Worm (Caenorhabditis elegans) whole organism, L1 larva: ENCODE measurements around the gene K06A4.2.

Experiments
- efl-3 ChIP-seq: fragments of 200-800 bp; sonication (Bioruptor generic); optimal IDR thresholded peaks from 2 replicates; lab custom pipeline; 2018; ENCODE audit warnings: mild to moderate bottlenecking, missing genetic modification characterization, missing compliant biosample characterization
- elt-2 ChIP-seq: sonication (generic microtip); optimal IDR thresholded peaks from 2 replicates; lab custom pipeline; 2016; ENCODE audit warnings: missing genetic modification characterization, mild to moderate bottlenecking, inconsistent platforms, missing compliant biosample characterization, missing genetic modification reagents
- fkh-10 ChIP-seq: sonication (generic microtip); optimal IDR thresholded peaks from 2 replicates; lab custom pipeline; 2017; ENCODE audit warnings: missing biosample characterization, missing genetic modification reagents, missing genetic modification characterization
- nhr-12 ChIP-seq: sonication (generic microtip); optimal IDR thresholded peaks from 2 replicates; lab custom pipeline; 2017; ENCODE audit warnings: missing biosample characterization, missing genetic modification characterization
- nhr-19 ChIP-seq: fragments of 200-800 bp; sonication (Bioruptor generic); conservative IDR thresholded peaks from 2 replicates; pipeline ENCODE4 v1.3.6; 2022; ENCODE audit warnings: missing genetic modification characterization, missing compliant biosample characterization
- nhr-90 ChIP-seq: sonication (generic microtip); optimal IDR thresholded peaks from 2 replicates; lab custom pipeline; 2016; ENCODE audit warnings: mild to moderate bottlenecking, missing genetic modification characterization, missing compliant biosample characterization; ENCODE audit not compliant: poor library complexity
- snpc-4 ChIP-seq: fragments of 150-350 bp; optimal IDR thresholded peaks from 2 replicates; lab custom pipeline; 2014; ENCODE audit warnings: missing biosample characterization, missing genetic modification characterization
- swsn-7 ChIP-seq: sonication (generic microtip); optimal IDR thresholded peaks from 2 replicates; lab custom pipeline; 2016; ENCODE audit warnings: missing genetic modification characterization, missing compliant biosample characterization
- zag-1 ChIP-seq: fragments of 150-350 bp; optimal IDR thresholded peaks from 2 replicates; lab custom pipeline; 2014; ENCODE audit warnings: missing biosample characterization, missing genetic modification characterization
- ztf-11 ChIP-seq, 2 experiments: sonication (generic microtip); optimal IDR thresholded peaks; 2 replicates each; lab custom pipeline; 2016 to 2017; ENCODE audit warnings: missing genetic modification characterization in 2 of 2, missing biosample characterization in 1 of 2, missing compliant biosample characterization in 1 of 2

ce11 chrV:9513590-9513989 is 29.6 kb downstream of the K06A4.2 start, which contains the start of gene eif-2Bdelta:
- peak; percentile 74 for TF ChIP-seq nhr-90 (tag; lab: Kevin White, UChicago)
- no peak for TF ChIP-seq ztf-11 (tag; optimal IDR thresholded peaks at IDR 0.05; lab: Kevin White, UChicago)
- TF ChIP-seq efl-3 = no peak
- peak; percentile 76 for TF ChIP-seq swsn-7 (tag; lab: Kevin White, UChicago)
- TF ChIP-seq snpc-4 (tag; lab: Kevin White, UChicago) = peak; percentile 54
- TF ChIP-seq nhr-12 (tag; lab: Kevin White, UChicago) = no peak
- TF ChIP-seq elt-2 (tag; lab: Kevin White, UChicago) = peak; percentile 55
- TF ChIP-seq fkh-10 (GFP tag; lab: Kevin White, UChicago) = no peak
- peak; percentile 67 for TF ChIP-seq nhr-19 (GFP tag; lab: Robert Waterston, UW)
- TF ChIP-seq zag-1 (tag; lab: Kevin White, UChicago) = no peak
